Worm (Caenorhabditis elegans) whole organism, young adult: ENCODE results near the gene T24B8.7.

ENCODE experiments used
- C17E4.6 ChIP-seq: fragments of 200-800 bp; sonication (Bioruptor generic); IDR thresholded peaks from 2 replicates; pipeline ENCODE4 v1.3.6; 2022; ENCODE audit warnings: missing genetic modification reagents, missing genetic modification characterization, missing compliant biosample characterization
- K12H6.12 ChIP-seq: fragments of 200-800 bp; sonication (Bioruptor generic); optimal IDR thresholded peaks from 2 replicates; lab custom pipeline; 2018; ENCODE audit warnings: mild to moderate bottlenecking, missing genetic modification characterization, missing compliant biosample characterization
- fkh-3 ChIP-seq: sonication (generic microtip); optimal IDR thresholded peaks from 2 replicates; lab custom pipeline; 2016; ENCODE audit warnings: mild to moderate bottlenecking, missing genetic modification characterization, missing compliant biosample characterization
- nfya-2 ChIP-seq: fragments of 200-800 bp; sonication (Bioruptor generic); IDR thresholded peaks from 2 replicates; pipeline ENCODE4 v1.3.6; 2022; ENCODE audit warnings: missing genetic modification reagents, missing genetic modification characterization, missing compliant biosample characterization
- sptf-2 ChIP-seq: fragments of 200-800 bp; sonication (Bioruptor generic); optimal IDR thresholded peaks from 2 replicates; lab custom pipeline; 2018; ENCODE audit warnings: mild to moderate bottlenecking, missing genetic modification characterization, missing compliant biosample characterization

DNA sequence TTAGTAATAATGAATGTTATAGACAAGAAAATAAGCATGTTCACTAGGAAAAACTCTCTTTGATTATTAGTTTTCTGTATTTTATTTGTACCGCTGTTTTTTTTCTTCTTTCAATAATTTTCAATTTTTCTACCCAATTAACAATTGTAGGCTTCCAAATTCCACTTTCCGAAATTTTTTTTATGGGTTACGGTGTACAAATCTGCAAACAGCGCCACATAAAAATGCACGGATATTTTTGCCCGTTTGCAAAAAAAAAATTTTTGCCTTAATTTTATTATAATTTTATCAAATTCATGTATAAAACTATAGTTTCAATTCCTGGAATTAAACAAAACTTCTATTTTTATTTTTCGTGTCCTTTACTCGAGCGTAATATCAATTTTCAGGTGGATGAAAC lies 60.7 kb downstream of the T24B8.7 start, which contains the start of gene ooc-5:
- TF ChIP-seq sptf-2 (GFP tag; lab: Kevin White, UChicago) (no peak), K12H6.12 (tag; lab: Kevin White, UChicago) (no peak), fkh-3 (tag; lab: Kevin White, UChicago) (no peak), C17E4.6 (GFP tag; lab: Robert Waterston, UW) (no peak), nfya-2 (no peak)
